Worm (Caenorhabditis elegans): ENCODE data around the gene C24A3.4.

The C24A3.4 gene

ce11 chrX:8991856-8992456 lies at the start of gene C24A3.4:
C24A3.4 (plus strand) TSS chrX:8992406.
- TF ChIP-seq W03F9.2 (tag; optimal IDR thresholded peaks at IDR 0.05) (no peak), dao-5 (tag; optimal IDR thresholded peaks at IDR 0.05) (no peak), him-1 (tag; optimal IDR thresholded peaks at IDR 0.05) (no peak)

- TF ChIP-seq W03F9.2 (tag; optimal IDR thresholded peaks at IDR 0.05) (peak; percentile 34), him-1 (tag; optimal IDR thresholded peaks at IDR 0.05) (no peak), dao-5 (tag; optimal IDR thresholded peaks at IDR 0.05) (no peak)
Measured at ce11 chrX:8944078-8944477, 48.1 kb upstream of the C24A3.4 start.

- no peak for TF ChIP-seq dao-5 (tag; optimal IDR thresholded peaks at IDR 0.05)
Measured at ce11 chrX:8945011-8945410, 47.2 kb upstream of the C24A3.4 start.

- TF ChIP-seq dao-5 (tag; optimal IDR thresholded peaks at IDR 0.05) (no peak), W03F9.2 (tag; optimal IDR thresholded peaks at IDR 0.05) (no peak)
Measured at ce11 chrX:8950507-8951028, 41.6 kb upstream of the C24A3.4 start, which contains the start of gene trk-1. trk-1 (minus strand) TSS chrX:8950978.

- TF ChIP-seq him-1 (tag; optimal IDR thresholded peaks at IDR 0.05) (no peak), dao-5 (tag; optimal IDR thresholded peaks at IDR 0.05) (no peak), W03F9.2 (tag; optimal IDR thresholded peaks at IDR 0.05) (no peak)
Measured at ce11 chrX:8952007-8952406, 40.2 kb upstream of the C24A3.4 start.

- no peak for TF ChIP-seq dao-5 (tag; optimal IDR thresholded peaks at IDR 0.05)
- TF ChIP-seq him-1 (tag; optimal IDR thresholded peaks at IDR 0.05): no peak
- TF ChIP-seq W03F9.2 (tag; optimal IDR thresholded peaks at IDR 0.05): no peak
Measured at ce11 chrX:8953011-8953410, 39.2 kb upstream of the C24A3.4 start.

- TF ChIP-seq him-1 (tag; optimal IDR thresholded peaks at IDR 0.05) (no peak), dao-5 (tag; optimal IDR thresholded peaks at IDR 0.05) (no peak), W03F9.2 (tag; optimal IDR thresholded peaks at IDR 0.05) (no peak)
Measured at ce11 chrX:8955808-8956207, 36.4 kb upstream of the C24A3.4 start.

- TF ChIP-seq W03F9.2 (tag; optimal IDR thresholded peaks at IDR 0.05) (no peak), him-1 (tag; optimal IDR thresholded peaks at IDR 0.05) (no peak), dao-5 (tag; optimal IDR thresholded peaks at IDR 0.05) (no peak)
Measured at ce11 chrX:8957974-8958373, 34.2 kb upstream of the C24A3.4 start.

ce11 chrX:8961120-8961834 lies 30.9 kb upstream of the C24A3.4 start, which contains the start of gene aexr-3:
aexr-3 (minus strand) TSS chrX:8961170.
- no peak for TF ChIP-seq dao-5 (tag; optimal IDR thresholded peaks at IDR 0.05)
- TF ChIP-seq him-1 (tag; optimal IDR thresholded peaks at IDR 0.05): no peak
- TF ChIP-seq W03F9.2 (tag; optimal IDR thresholded peaks at IDR 0.05): no peak

- TF ChIP-seq W03F9.2 (tag; optimal IDR thresholded peaks at IDR 0.05) (no peak), dao-5 (tag; optimal IDR thresholded peaks at IDR 0.05) (no peak), him-1 (tag; optimal IDR thresholded peaks at IDR 0.05) (no peak)
Measured at ce11 chrX:8963469-8963868, 28.7 kb upstream of the C24A3.4 start.

- no peak for TF ChIP-seq him-1 (tag; optimal IDR thresholded peaks at IDR 0.05)
- TF ChIP-seq dao-5 (tag; optimal IDR thresholded peaks at IDR 0.05): no peak
- TF ChIP-seq W03F9.2 (tag; optimal IDR thresholded peaks at IDR 0.05): no peak
Measured at ce11 chrX:8969111-8970048, 22.8 kb upstream of the C24A3.4 start.

- TF ChIP-seq him-1 (tag; optimal IDR thresholded peaks at IDR 0.05) (peak; percentile 19), W03F9.2 (tag; optimal IDR thresholded peaks at IDR 0.05) (peak; percentile 48), dao-5 (tag; optimal IDR thresholded peaks at IDR 0.05) (no peak)
Measured at ce11 chrX:8971461-8971860, 20.7 kb upstream of the C24A3.4 start.

ce11 chrX:8980676-8981075 lies 11.5 kb upstream of the C24A3.4 start, which contains the start of gene nmur-1:
nmur-1 (plus strand) TSS chrX:8980976.
- TF ChIP-seq him-1 (tag; optimal IDR thresholded peaks at IDR 0.05) (no peak), W03F9.2 (tag; optimal IDR thresholded peaks at IDR 0.05) (no peak), dao-5 (tag; optimal IDR thresholded peaks at IDR 0.05) (no peak)

Measured in whole organism, L4/young adult.